Worm (Caenorhabditis elegans) whole organism, L1 larva: ENCODE data around the gene C55C3.8.

Source experiments
- C16A3.4 ChIP-seq: fragments of 150-350 bp; optimal IDR thresholded peaks from 2 replicates; lab custom pipeline; 2014; ENCODE audit warnings: missing biosample characterization, missing genetic modification characterization
- aly-2 ChIP-seq: fragments of 150-350 bp; optimal IDR thresholded peaks from 2 replicates; lab custom pipeline; 2014; ENCODE audit warnings: missing biosample characterization, missing genetic modification characterization
- blmp-1 ChIP-seq: fragments of 150-350 bp; optimal IDR thresholded peaks from 2 replicates; lab custom pipeline; 2014; ENCODE audit warnings: missing biosample characterization, missing genetic modification characterization
- ceh-8 ChIP-seq: fragments of 200-800 bp; sonication (Bioruptor generic); optimal IDR thresholded peaks from 2 replicates; lab custom pipeline; 2018; ENCODE audit warnings: mild to moderate bottlenecking, missing genetic modification characterization, moderate library complexity, missing compliant biosample characterization
- ceh-88 ChIP-seq: fragments of 200-800 bp; sonication (Bioruptor generic); IDR thresholded peaks from 2 replicates; pipeline ENCODE4 v1.3.6; 2022; ENCODE audit warnings: missing genetic modification characterization, missing compliant biosample characterization
- ces-1 ChIP-seq: fragments of 150-350 bp; optimal IDR thresholded peaks from 2 replicates; lab custom pipeline; 2014; ENCODE audit warnings: missing biosample characterization, missing genetic modification reagents, missing genetic modification characterization
- dpl-1 ChIP-seq, 3 experiments: fragments of 150-350 bp in 2 of 3; sonication (generic microtip) in 1 of 3; optimal IDR thresholded peaks; 2 replicates each; lab custom pipeline; 2014 to 2017; ENCODE audit warnings: missing biosample characterization in 3 of 3, missing genetic modification characterization in 3 of 3, missing genetic modification reagents in 3 of 3
- dsc-1 ChIP-seq: sonication (generic microtip); optimal IDR thresholded peaks from 2 replicates; lab custom pipeline; 2016; ENCODE audit warnings: mild to moderate bottlenecking, missing genetic modification characterization, missing compliant biosample characterization
- efl-1 ChIP-seq, 4 experiments: fragments of 150-350 bp; optimal IDR thresholded peaks in 3 of 4; peaks in 1 of 4; 1 replicate in 1 of 4; 2 replicates in 3 of 4; lab custom pipeline; 2014; ENCODE audit warnings: missing biosample characterization in 2 of 4, missing genetic modification characterization in 2 of 4, missing genetic modification reagents in 2 of 4
- efl-3 ChIP-seq: fragments of 200-800 bp; sonication (Bioruptor generic); optimal IDR thresholded peaks from 2 replicates; lab custom pipeline; 2018; ENCODE audit warnings: mild to moderate bottlenecking, missing genetic modification characterization, missing compliant biosample characterization
- egl-13 ChIP-seq: sonication (generic microtip); optimal IDR thresholded peaks from 2 replicates; lab custom pipeline; 2016; ENCODE audit warnings: missing genotype, missing genetic modification reagents, missing genetic modification characterization, missing compliant biosample characterization
- egl-27 ChIP-seq, 2 experiments: fragments of 150-350 bp in 1 of 2; sonication (generic microtip); optimal IDR thresholded peaks; 3 replicates each; lab custom pipeline; 2017 to 2018; ENCODE audit warnings: missing biosample characterization in 2 of 2, missing genetic modification characterization in 2 of 2, missing genetic modification reagents in 2 of 2
- hlh-17 ChIP-seq: fragments of 200-800 bp; sonication (Bioruptor generic); optimal IDR thresholded peaks from 2 replicates; lab custom pipeline; 2018; ENCODE audit warnings: missing genetic modification characterization, mild to moderate bottlenecking, missing compliant biosample characterization, moderate library complexity, borderline replicate concordance
- hlh-4 ChIP-seq: sonication (generic microtip); optimal IDR thresholded peaks from 2 replicates; lab custom pipeline; 2016; ENCODE audit warnings: mild to moderate bottlenecking, missing genetic modification characterization, missing compliant biosample characterization
- irx-1 ChIP-seq: sonication (generic microtip); optimal IDR thresholded peaks from 2 replicates; lab custom pipeline; 2016; ENCODE audit warnings: missing genetic modification characterization, missing compliant biosample characterization
- jun-1 ChIP-seq: fragments of 150-350 bp; optimal IDR thresholded peaks from 2 replicates; lab custom pipeline; 2014; ENCODE audit warnings: missing biosample characterization, missing genetic modification reagents, missing genetic modification characterization
- lin-13 ChIP-seq: fragments of 150-350 bp; optimal IDR thresholded peaks from 2 replicates; lab custom pipeline; 2014; ENCODE audit warnings: missing biosample characterization, missing genetic modification reagents, missing genetic modification characterization
- lin-15B ChIP-seq: fragments of 150-350 bp; sonication (generic microtip); optimal IDR thresholded peaks from 3 replicates; lab custom pipeline; 2014; ENCODE audit warnings: missing biosample characterization, missing genetic modification characterization
- lin-35 ChIP-seq, 2 experiments: fragments of 150-350 bp; optimal IDR thresholded peaks; 2 replicates each; lab custom pipeline; 2014; ENCODE audit warnings: missing biosample characterization in 2 of 2, missing genetic modification characterization in 2 of 2, missing genetic modification reagents in 2 of 2
- mef-2 ChIP-seq: fragments of 150-350 bp; optimal IDR thresholded peaks from 2 replicates; lab custom pipeline; 2014; ENCODE audit warnings: missing biosample characterization, missing genetic modification characterization
- mep-1 ChIP-seq: fragments of 150-350 bp; optimal IDR thresholded peaks from 2 replicates; lab custom pipeline; 2014; ENCODE audit warnings: missing biosample characterization, missing genetic modification characterization
- nhr-20 ChIP-seq: sonication (generic microtip); optimal IDR thresholded peaks from 2 replicates; lab custom pipeline; 2016; ENCODE audit warnings: mild to moderate bottlenecking, missing genetic modification characterization, missing compliant biosample characterization
- nhr-28 ChIP-seq: fragments of 150-350 bp; optimal IDR thresholded peaks from 2 replicates; lab custom pipeline; 2014; ENCODE audit warnings: missing biosample characterization, missing genetic modification characterization
- nhr-47 ChIP-seq: sonication (generic microtip); optimal IDR thresholded peaks from 2 replicates; lab custom pipeline; 2016; ENCODE audit warnings: mild to moderate bottlenecking, missing genetic modification characterization, moderate library complexity, missing compliant biosample characterization
- nhr-71 ChIP-seq: sonication (generic microtip); optimal IDR thresholded peaks from 2 replicates; lab custom pipeline; 2016; ENCODE audit warnings: mild to moderate bottlenecking, missing genetic modification characterization, moderate library complexity, missing compliant biosample characterization
- nhr-84 ChIP-seq: sonication (generic microtip); optimal IDR thresholded peaks from 2 replicates; lab custom pipeline; 2017; ENCODE audit warnings: missing biosample characterization, missing genetic modification characterization
- nhr-85 ChIP-seq: sonication (generic microtip); peaks from one replicate; lab custom pipeline; 2016; ENCODE audit warnings: missing genetic modification characterization, inconsistent platforms, missing compliant biosample characterization
- nhr-90 ChIP-seq: sonication (generic microtip); optimal IDR thresholded peaks from 2 replicates; lab custom pipeline; 2016; ENCODE audit warnings: mild to moderate bottlenecking, missing genetic modification characterization, missing compliant biosample characterization; ENCODE audit not compliant: poor library complexity
- pax-3 ChIP-seq: fragments of 200-800 bp; sonication (Bioruptor generic); optimal IDR thresholded peaks from 2 replicates; lab custom pipeline; 2018; ENCODE audit warnings: mild to moderate bottlenecking, missing genetic modification characterization, moderate library complexity, missing compliant biosample characterization
- pqm-1 ChIP-seq: sonication (generic microtip); optimal IDR thresholded peaks from 3 replicates; lab custom pipeline; 2017; ENCODE audit warnings: missing biosample characterization, missing genetic modification characterization
- swsn-7 ChIP-seq: sonication (generic microtip); optimal IDR thresholded peaks from 2 replicates; lab custom pipeline; 2016; ENCODE audit warnings: missing genetic modification characterization, missing compliant biosample characterization
- tlp-1 ChIP-seq: fragments of 150-350 bp; optimal IDR thresholded peaks from 2 replicates; lab custom pipeline; 2014; ENCODE audit warnings: missing biosample characterization, missing genetic modification characterization
- unc-130 ChIP-seq: fragments of 150-350 bp; optimal IDR thresholded peaks from 2 replicates; lab custom pipeline; 2017; ENCODE audit warnings: missing biosample characterization, missing genetic modification characterization, inconsistent platforms
- unc-98 ChIP-seq: fragments of 200-800 bp; sonication (Bioruptor generic); IDR thresholded peaks from 2 replicates; pipeline ENCODE4 v1.3.6; 2022; ENCODE audit warnings: missing genetic modification characterization, missing compliant biosample characterization
- xbp-1 ChIP-seq: sonication (generic microtip); optimal IDR thresholded peaks from 2 replicates; lab custom pipeline; 2016; ENCODE audit warnings: missing genetic modification characterization, missing compliant biosample characterization
- zag-1 ChIP-seq: fragments of 150-350 bp; optimal IDR thresholded peaks from 2 replicates; lab custom pipeline; 2014; ENCODE audit warnings: missing biosample characterization, missing genetic modification characterization
- zip-4 ChIP-seq: fragments of 200-800 bp; sonication (Bioruptor generic); optimal IDR thresholded peaks from 2 replicates; lab custom pipeline; 2018; ENCODE audit warnings: mild to moderate bottlenecking, missing genetic modification characterization, moderate library complexity, missing compliant biosample characterization
- ztf-11 ChIP-seq, 2 experiments: sonication (generic microtip); optimal IDR thresholded peaks; 2 replicates each; lab custom pipeline; 2016 to 2017; ENCODE audit warnings: missing genetic modification characterization in 2 of 2, missing biosample characterization in 1 of 2, missing compliant biosample characterization in 1 of 2

Gene C55C3.8

ce11 chrIV:5690386-5691080 lies at the start of gene C55C3.8:
C55C3.8 (plus strand) TSS chrIV:5691030.
- TF ChIP-seq hlh-17 (GFP tag; lab: Kevin White, UChicago) (no peak), nhr-71 (tag; lab: Kevin White, UChicago) (no peak), nhr-90 (tag; lab: Kevin White, UChicago) (no peak), dsc-1 (tag; lab: Kevin White, UChicago) (no peak), zag-1 (tag; lab: Kevin White, UChicago) (no peak), tlp-1 (tag; lab: Kevin White, UChicago) (no peak), mef-2 (tag; lab: Kevin White, UChicago) (no peak), pax-3 (tag; lab: Kevin White, UChicago) (no peak), ceh-88 (GFP tag; lab: Robert Waterston, UW) (no peak)
- TF ChIP-seq, all 84 proteins: peak for 0

- TF ChIP-seq mep-1 (tag; lab: Kevin White, UChicago) (no peak), egl-13 (no peak), ceh-8 (GFP tag; lab: Kevin White, UChicago) (no peak), unc-130 (tag; lab: Kevin White, UChicago) (no peak), hlh-4 (tag; lab: Kevin White, UChicago) (no peak), efl-3 (GFP tag; lab: Kevin White, UChicago) (no peak), lin-15B (no peak), ztf-11 (tag; optimal IDR thresholded peaks at IDR 0.05; lab: Kevin White, UChicago) (no peak), unc-98 (GFP tag; lab: Robert Waterston, UW) (no peak), nhr-84 (tag; lab: Kevin White, UChicago) (no peak), nhr-20 (tag; lab: Kevin White, UChicago) (no peak), nhr-90 (tag; lab: Kevin White, UChicago) (no peak), nhr-28 (tag; lab: Kevin White, UChicago) (no peak), egl-27 (tag; optimal IDR thresholded peaks at IDR 0.05; lab: Kevin White, UChicago) (no peak), lin-13 (no peak), jun-1 (tag; lab: Kevin White, UChicago) (no peak)
Observed at ce11 chrIV:5645514-5646052, 45.2 kb upstream of the C55C3.8 start, which contains the start of the genes srd-8 and B0547.2. srd-8 (minus strand) TSS chrIV:5645614. B0547.2 (plus strand) TSS chrIV:5646002.

ce11 chrIV:5649073-5649583 lies 41.7 kb upstream of the C55C3.8 start, which contains the start of gene csn-5:
csn-5 (plus strand) TSS chrIV:5649533.
- TF ChIP-seq nhr-85 (tag; lab: Kevin White, UChicago) (peak; percentile 56), egl-27 (tag; optimal IDR thresholded peaks at IDR 0.05; lab: Kevin White, UChicago) (no peak), swsn-7 (peak; percentile 11), aly-2 (tag; lab: Kevin White, UChicago) (no peak), pqm-1 (no peak), tlp-1 (tag; lab: Kevin White, UChicago) (no peak), C16A3.4 (peak; percentile 14), dpl-1 (GFP tag; optimal IDR thresholded peaks at IDR 0.05; lab: Kevin White, UChicago) (peak in 2 of 3 experiments; percentile 18 to 53), zip-4 (GFP tag; lab: Kevin White, UChicago) (no peak), lin-35 (GFP tag; optimal IDR thresholded peaks at IDR 0.05; lab: Kevin White, UChicago) (peak in 1 of 2 experiments; percentile 18), efl-3 (GFP tag; lab: Kevin White, UChicago) (no peak), nhr-47 (no peak), ces-1 (no peak), lin-15B (no peak), jun-1 (tag; lab: Kevin White, UChicago) (no peak), dsc-1 (tag; lab: Kevin White, UChicago) (no peak), nhr-20 (tag; lab: Kevin White, UChicago) (peak; percentile 33), efl-1 (optimal IDR thresholded peaks at IDR 0.05; lab: Kevin White, UChicago) (peak in 1 of 2 experiments; percentile 46), efl-1 (GFP tag; optimal IDR thresholded peaks at IDR 0.05 in 1 of 2; lab: Kevin White, UChicago) (peak; percentile 26 to 27), irx-1 (tag; lab: Kevin White, UChicago) (no peak), hlh-17 (GFP tag; lab: Kevin White, UChicago) (no peak), blmp-1 (tag; lab: Kevin White, UChicago) (peak; percentile 34), xbp-1 (tag; lab: Kevin White, UChicago) (peak; percentile 18)
